Worm (Caenorhabditis elegans): ENCODE measurements around the gene cki-2.

DNA sequence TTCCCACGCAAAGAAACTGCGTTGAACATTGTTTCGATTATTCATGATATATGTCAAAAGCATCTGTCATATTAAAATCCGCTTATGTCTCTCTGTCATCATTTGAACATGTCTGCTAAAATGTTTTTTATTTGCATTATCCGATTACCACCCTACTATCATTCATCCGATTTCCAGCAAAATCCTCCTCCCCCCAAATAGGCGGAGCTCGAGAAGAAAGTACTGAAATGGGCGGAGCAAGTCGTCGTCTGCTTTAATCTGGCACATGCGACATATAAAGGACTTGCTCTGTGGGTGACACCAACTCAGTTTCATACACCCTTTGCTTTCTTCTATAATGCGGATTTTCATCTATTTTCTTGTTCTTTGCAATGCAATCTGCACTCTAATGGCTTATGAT is 15.8 kb downstream of the cki-2 start, which contains the start of gene T09A5.14:
- TF ChIP-seq ztf-11 (tag; optimal IDR thresholded peaks at IDR 0.05) (no peak), elt-3 (tag; optimal IDR thresholded peaks at IDR 0.05) (no peak), lin-13 (tag; optimal IDR thresholded peaks at IDR 0.05) (no peak), pha-4 (tag; optimal IDR thresholded peaks at IDR 0.05) (no peak), hlh-1 (tag; optimal IDR thresholded peaks at IDR 0.05) (no peak), nhr-2 (tag; optimal IDR thresholded peaks at IDR 0.05) (no peak)

Measured in whole organism, mixed stage, embryonic.